Fruit fly (Drosophila melanogaster): ENCODE results near the gene CG13786.

dm6 chr2L:7254712-7255183 lies 2.0 kb upstream of the CG13786 start:
- TF ChIP-seq cyc (GFP tag; optimal IDR thresholded peaks at IDR 0.05) (no peak), acj6 (GFP tag; optimal IDR thresholded peaks at IDR 0.05) (no peak), CG3919 (GFP tag; optimal IDR thresholded peaks at IDR 0.05) (no peak), topi (GFP tag; optimal IDR thresholded peaks at IDR 0.05) (no peak), Eip75B (GFP tag; optimal IDR thresholded peaks at IDR 0.05) (no peak), Met (GFP tag; optimal IDR thresholded peaks at IDR 0.05) (no peak), CG16779 (tag; optimal IDR thresholded peaks at IDR 0.05) (no peak), Blimp-1 (GFP tag; optimal IDR thresholded peaks at IDR 0.05) (no peak), CG8319 (GFP tag; optimal IDR thresholded peaks at IDR 0.05) (no peak), CG31627 (GFP tag; optimal IDR thresholded peaks at IDR 0.05) (no peak)

Data from whole organism, prepupa.